Worm (Caenorhabditis elegans) whole organism, L3 larva: ENCODE results near the gene Y60A3A.19.

Experiments used
- R02D3.7 ChIP-seq: fragments of 150-350 bp; optimal IDR thresholded peaks from 2 replicates; lab custom pipeline; 2014; ENCODE audit warnings: missing biosample characterization, missing genetic modification characterization
- ZK546.5 ChIP-seq: sonication (generic microtip); optimal IDR thresholded peaks from 2 replicates; lab custom pipeline; 2017; ENCODE audit warnings: missing biosample characterization, missing genetic modification characterization
- aly-2 ChIP-seq: fragments of 150-350 bp; optimal IDR thresholded peaks from 2 replicates; lab custom pipeline; 2014; ENCODE audit warnings: missing biosample characterization, missing genetic modification characterization
- ceh-28 ChIP-seq: fragments of 150-350 bp; optimal IDR thresholded peaks from 2 replicates; lab custom pipeline; 2014; ENCODE audit warnings: missing biosample characterization, missing genetic modification reagents, missing genetic modification characterization
- ceh-82 ChIP-seq: fragments of 150-350 bp; optimal IDR thresholded peaks from 2 replicates; lab custom pipeline; 2014; ENCODE audit warnings: missing biosample characterization, missing genetic modification characterization
- ceh-9 ChIP-seq: sonication (generic microtip); optimal IDR thresholded peaks from 2 replicates; lab custom pipeline; 2018; ENCODE audit warnings: missing biosample characterization, missing genetic modification characterization
- daf-12 ChIP-seq: fragments of 150-350 bp; optimal IDR thresholded peaks from 2 replicates; lab custom pipeline; 2014; ENCODE audit warnings: missing biosample characterization, missing genetic modification reagents, missing genetic modification characterization
- egl-5 ChIP-seq: fragments of 150-350 bp; optimal IDR thresholded peaks from 2 replicates; lab custom pipeline; 2017; ENCODE audit warnings: missing biosample characterization, missing genetic modification reagents, missing genetic modification characterization, inconsistent platforms
- elt-1 ChIP-seq: fragments of 150-350 bp; optimal IDR thresholded peaks from 2 replicates; lab custom pipeline; 2014; ENCODE audit warnings: missing biosample characterization, missing genetic modification characterization
- elt-2 ChIP-seq: sonication (generic microtip); optimal IDR thresholded peaks from 2 replicates; lab custom pipeline; 2016; ENCODE audit warnings: missing genetic modification reagents, mild to moderate bottlenecking, missing genetic modification characterization, missing compliant biosample characterization
- fkh-10 ChIP-seq: sonication (generic microtip); optimal IDR thresholded peaks from 2 replicates; lab custom pipeline; 2017; ENCODE audit warnings: missing biosample characterization, missing genetic modification reagents, missing genetic modification characterization
- fkh-2 ChIP-seq: fragments of 150-350 bp; optimal IDR thresholded peaks from 2 replicates; lab custom pipeline; 2014; ENCODE audit warnings: missing biosample characterization, missing genetic modification reagents, missing genetic modification characterization
- fos-1 ChIP-seq: fragments of 150-350 bp; optimal IDR thresholded peaks from 2 replicates; lab custom pipeline; 2014; ENCODE audit warnings: missing biosample characterization, missing genetic modification characterization
- hmg-11 ChIP-seq: sonication (generic microtip); optimal IDR thresholded peaks from 2 replicates; lab custom pipeline; 2016; ENCODE audit warnings: missing genetic modification characterization, missing compliant biosample characterization
- jun-1 ChIP-seq: fragments of 150-350 bp; optimal IDR thresholded peaks from 2 replicates; lab custom pipeline; 2014; ENCODE audit warnings: missing biosample characterization, missing genetic modification reagents, missing genetic modification characterization
- lin-39 ChIP-seq: fragments of 150-350 bp; optimal IDR thresholded peaks from 2 replicates; lab custom pipeline; 2018; ENCODE audit warnings: missing biosample characterization, missing genetic modification reagents, missing genetic modification characterization
- mdl-1 ChIP-seq: fragments of 150-350 bp; optimal IDR thresholded peaks from 2 replicates; lab custom pipeline; 2014; ENCODE audit warnings: missing biosample characterization, missing genetic modification characterization
- mml-1 ChIP-seq: fragments of 150-350 bp; sonication (generic microtip); optimal IDR thresholded peaks from 3 replicates; lab custom pipeline; 2014; ENCODE audit warnings: missing biosample characterization, missing genetic modification characterization
- nfya-1 ChIP-seq: sonication (generic microtip); optimal IDR thresholded peaks from 2 replicates; lab custom pipeline; 2017; ENCODE audit warnings: missing genetic modification characterization, mild to moderate bottlenecking, missing compliant biosample characterization, antibody characterized with exemption, moderate library complexity; ENCODE audit not compliant: insufficient read depth
- nhr-11 ChIP-seq: fragments of 150-350 bp; optimal IDR thresholded peaks from 2 replicates; lab custom pipeline; 2014; ENCODE audit warnings: missing biosample characterization, missing genetic modification characterization
- nhr-12 ChIP-seq: fragments of 150-350 bp; optimal IDR thresholded peaks from 2 replicates; lab custom pipeline; 2014; ENCODE audit warnings: missing biosample characterization, missing genetic modification characterization
- nhr-23 ChIP-seq: fragments of 150-350 bp; optimal IDR thresholded peaks from 2 replicates; lab custom pipeline; 2014; ENCODE audit warnings: missing biosample characterization, missing genetic modification reagents, missing genetic modification characterization
- nhr-237 ChIP-seq: fragments of 150-350 bp; optimal IDR thresholded peaks from 2 replicates; lab custom pipeline; 2014; ENCODE audit warnings: missing biosample characterization, missing genetic modification characterization
- nhr-25 ChIP-seq: sonication (generic microtip); optimal IDR thresholded peaks from 2 replicates; lab custom pipeline; 2017; ENCODE audit warnings: missing biosample characterization, missing genetic modification characterization
- nhr-28 ChIP-seq: fragments of 150-350 bp; optimal IDR thresholded peaks from 2 replicates; lab custom pipeline; 2014; ENCODE audit warnings: missing biosample characterization, missing genetic modification characterization
- nhr-43 ChIP-seq: sonication (generic microtip); optimal IDR thresholded peaks from 2 replicates; lab custom pipeline; 2016; ENCODE audit warnings: mild to moderate bottlenecking, missing genetic modification characterization, missing compliant biosample characterization; ENCODE audit not compliant: poor library complexity, severe bottlenecking
- nhr-67 ChIP-seq: fragments of 150-350 bp; optimal IDR thresholded peaks from 2 replicates; lab custom pipeline; 2014; ENCODE audit warnings: missing biosample characterization, missing genetic modification characterization
- nhr-76 ChIP-seq: fragments of 150-350 bp; sonication (generic microtip); optimal IDR thresholded peaks from 5 replicates; lab custom pipeline; 2014; ENCODE audit warnings: missing biosample characterization, missing genetic modification characterization
- pha-4 ChIP-seq: fragments of 150-350 bp; optimal IDR thresholded peaks from 2 replicates; lab custom pipeline; 2014; ENCODE audit warnings: missing biosample characterization, missing genetic modification reagents, missing genetic modification characterization
- pqm-1 ChIP-seq: fragments of 150-350 bp; optimal IDR thresholded peaks from 2 replicates; lab custom pipeline; 2017; ENCODE audit warnings: missing biosample characterization, missing genetic modification characterization, inconsistent platforms
- skn-1 ChIP-seq: fragments of 150-350 bp; optimal IDR thresholded peaks from 2 replicates; lab custom pipeline; 2014; ENCODE audit warnings: missing biosample characterization, missing genetic modification characterization
- snpc-4 ChIP-seq: fragments of 150-350 bp; optimal IDR thresholded peaks from 2 replicates; lab custom pipeline; 2014; ENCODE audit warnings: missing biosample characterization, missing genetic modification characterization
- unc-39 ChIP-seq: sonication (generic microtip); optimal IDR thresholded peaks from 4 replicates; lab custom pipeline; 2017; ENCODE audit warnings: missing biosample characterization, missing genetic modification characterization
- zag-1 ChIP-seq: fragments of 150-350 bp; optimal IDR thresholded peaks from 2 replicates; lab custom pipeline; 2014; ENCODE audit warnings: missing biosample characterization, missing genetic modification characterization
- ztf-11 ChIP-seq: fragments of 150-350 bp; optimal IDR thresholded peaks from 2 replicates; lab custom pipeline; 2014; ENCODE audit warnings: missing biosample characterization, missing genetic modification characterization
- ztf-4 ChIP-seq: fragments of 150-350 bp; optimal IDR thresholded peaks from 2 replicates; lab custom pipeline; 2014; ENCODE audit warnings: missing biosample characterization, missing genetic modification characterization

Y60A3A.19 gene

ce11 chrV:19899167-19899566 lies 17.2 kb upstream of the Y60A3A.19 start, which contains the start of gene Y116F11B.14:
Y116F11B.14 (plus strand) TSS chrV:19899467.
- TF ChIP-seq ceh-9 (tag; lab: Kevin White, UChicago) (no peak), snpc-4 (no peak), nhr-76 (no peak), nhr-12 (tag; lab: Kevin White, UChicago) (no peak), mml-1 (tag; lab: Kevin White, UChicago) (no peak), egl-5 (tag; lab: Kevin White, UChicago) (no peak), nfya-1 (tag; lab: Kevin White, UChicago) (no peak), ZK546.5 (tag; lab: Kevin White, UChicago) (no peak), nhr-25 (tag; lab: Kevin White, UChicago) (no peak), unc-39 (tag; lab: Kevin White, UChicago) (no peak), pqm-1 (tag; lab: Kevin White, UChicago) (no peak), nhr-23 (tag; lab: Kevin White, UChicago) (no peak), hmg-11 (tag; lab: Kevin White, UChicago) (no peak), zag-1 (tag; lab: Kevin White, UChicago) (no peak), jun-1 (tag; lab: Kevin White, UChicago) (no peak), nhr-237 (no peak), R02D3.7 (no peak)

DNA sequence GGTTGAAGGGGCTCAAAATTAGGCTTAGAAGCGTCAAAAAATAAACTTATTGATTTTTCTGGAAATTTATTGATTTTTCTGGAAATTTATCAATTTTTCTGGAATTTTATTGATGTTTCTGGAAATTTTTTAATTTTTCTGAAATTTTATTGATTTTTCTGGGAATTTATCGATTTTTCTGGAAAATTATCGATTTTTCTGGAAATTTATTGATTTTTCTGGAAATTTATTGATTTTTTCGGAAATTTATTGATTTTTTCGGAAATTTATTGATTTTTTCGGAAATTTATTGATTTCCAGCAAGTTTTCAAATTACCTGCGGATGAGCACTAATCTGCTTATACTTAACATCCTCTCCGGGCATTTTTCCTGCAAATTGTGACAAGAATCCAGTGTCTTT lies 14.5 kb upstream of the Y60A3A.19 start:
- no peak for TF ChIP-seq mdl-1 (tag; lab: Kevin White, UChicago)
- no peak for TF ChIP-seq fkh-10 (GFP tag; lab: Kevin White, UChicago)
- TF ChIP-seq ceh-28 (tag; lab: Kevin White, UChicago) = peak; percentile 87

DNA sequence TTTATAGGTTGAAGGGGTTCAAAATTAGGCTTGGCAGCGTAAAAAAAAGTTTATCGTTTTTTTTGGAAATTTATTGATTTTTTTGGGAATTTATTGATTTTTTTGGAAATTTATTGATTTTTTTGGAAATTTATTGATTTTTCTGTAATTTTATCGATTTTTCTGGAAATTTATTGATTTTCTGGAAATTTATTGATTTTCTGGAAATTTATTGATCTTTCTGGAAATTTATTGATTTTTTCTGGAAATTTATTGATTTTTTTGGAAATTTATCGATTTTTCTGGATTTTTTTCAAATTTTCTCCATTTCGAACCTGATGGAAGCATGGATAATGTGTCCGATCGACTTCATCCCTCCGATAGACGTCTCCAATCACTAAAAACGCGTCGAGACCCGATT lies 11.6 kb upstream of the Y60A3A.19 start:
- TF ChIP-seq nhr-237 = no peak
- peak; percentile 92 for TF ChIP-seq ceh-28 (tag; lab: Kevin White, UChicago)

- TF ChIP-seq daf-12 (tag; lab: Kevin White, UChicago) = no peak
- no peak for TF ChIP-seq jun-1 (tag; lab: Kevin White, UChicago)
- peak; percentile 82 for TF ChIP-seq ceh-28 (tag; lab: Kevin White, UChicago)
These were observed 10.4 kb upstream of the Y60A3A.19 start for ce11 chrV:19905988-19906387.

- TF ChIP-seq ceh-28 (tag; lab: Kevin White, UChicago) (peak; percentile 91), fos-1 (no peak)
- TF ChIP-seq, all 47 proteins: peak for 1
These were observed 9.0 kb upstream of the Y60A3A.19 start, which contains the start of gene fars-2 for ce11 chrV:19907365-19907764. fars-2 (minus strand) TSS chrV:19907434.

- TF ChIP-seq hmg-11 (tag; lab: Kevin White, UChicago) (peak; percentile 43), pqm-1 (tag; lab: Kevin White, UChicago) (no peak), nfya-1 (tag; lab: Kevin White, UChicago) (peak; percentile 22), pha-4 (tag; lab: Kevin White, UChicago) (peak; percentile 20), nhr-28 (tag; lab: Kevin White, UChicago) (no peak), egl-5 (tag; lab: Kevin White, UChicago) (no peak), fkh-10 (GFP tag; lab: Kevin White, UChicago) (no peak), ztf-11 (tag; lab: Kevin White, UChicago) (no peak), jun-1 (tag; lab: Kevin White, UChicago) (no peak), skn-1 (no peak)
These were observed 7.5 kb upstream of the Y60A3A.19 start for ce11 chrV:19908854-19909253.

DNA sequence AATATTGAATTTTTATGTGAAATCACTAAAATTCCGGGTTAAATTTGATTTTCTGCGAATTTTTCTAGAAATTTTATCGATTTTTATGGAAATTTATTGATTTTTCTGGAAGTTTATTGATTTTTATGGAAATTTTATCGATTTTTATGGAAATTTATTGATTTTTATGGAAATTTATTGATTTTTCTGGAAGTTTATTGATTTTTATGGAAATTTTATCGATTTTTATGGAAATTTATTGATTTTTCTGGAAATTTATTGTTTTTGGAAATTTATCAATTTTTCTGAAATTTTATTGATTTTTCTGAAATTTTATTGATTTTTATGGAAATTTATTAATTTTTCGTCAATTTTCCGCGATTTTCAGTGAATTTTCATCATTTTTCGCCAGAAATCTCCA lies 6.9 kb upstream of the Y60A3A.19 start:
- TF ChIP-seq ceh-28 (tag; lab: Kevin White, UChicago) = peak; percentile 70

- TF ChIP-seq lin-39 = no peak
- TF ChIP-seq ZK546.5 (tag; lab: Kevin White, UChicago) = no peak
- TF ChIP-seq nhr-11 = no peak
- TF ChIP-seq elt-2 (tag; lab: Kevin White, UChicago) = no peak
- TF ChIP-seq ceh-82 (tag; lab: Kevin White, UChicago) = no peak
- no peak for TF ChIP-seq fos-1
- TF ChIP-seq mml-1 (tag; lab: Kevin White, UChicago) = no peak
- TF ChIP-seq hmg-11 (tag; lab: Kevin White, UChicago) = no peak
- TF ChIP-seq jun-1 (tag; lab: Kevin White, UChicago) = no peak
- no peak for TF ChIP-seq nhr-25 (tag; lab: Kevin White, UChicago)
- TF ChIP-seq nhr-67 (tag; lab: Kevin White, UChicago) = no peak
- no peak for TF ChIP-seq fkh-2 (tag; lab: Kevin White, UChicago)
- no peak for TF ChIP-seq aly-2 (tag; lab: Kevin White, UChicago)
- TF ChIP-seq nhr-43 (tag; lab: Kevin White, UChicago) = no peak
- TF ChIP-seq skn-1 = no peak
- no peak for TF ChIP-seq elt-1 (tag; lab: Kevin White, UChicago)
- TF ChIP-seq ztf-4 (tag; lab: Kevin White, UChicago) = no peak
These were observed 6.3 kb downstream of the Y60A3A.19 start, which contains the start of gene Y60A3A.16 for ce11 chrV:19922613-19923012. Y60A3A.16 (minus strand) TSS chrV:19922713.
